Fruit fly (Drosophila melanogaster) Kc167 (cell line): ENCODE data around the gene CG44004.

Experiments
- Myc ChIP-seq: fragments of >200 bp; optimal IDR thresholded peaks from 2 replicates; lab custom pipeline; 2017; ENCODE audit warnings: missing external identifiers
- Sin3A ChIP-seq: fragments of >200 bp; optimal IDR thresholded peaks from 2 replicates; lab custom pipeline; 2018; ENCODE audit warnings: missing external identifiers
- h ChIP-seq: fragments of >200 bp; optimal IDR thresholded peaks from 3 replicates; lab custom pipeline; 2018; ENCODE audit warnings: missing external identifiers
- psq ChIP-seq: fragments of >200 bp; optimal IDR thresholded peaks from 2 replicates; lab custom pipeline; 2017; ENCODE audit warnings: missing external identifiers
- ttk ChIP-seq: sonication (Bioruptor generic); optimal IDR thresholded peaks from 2 replicates; lab custom pipeline; 2017; ENCODE audit warnings: missing external identifiers

DNA sequence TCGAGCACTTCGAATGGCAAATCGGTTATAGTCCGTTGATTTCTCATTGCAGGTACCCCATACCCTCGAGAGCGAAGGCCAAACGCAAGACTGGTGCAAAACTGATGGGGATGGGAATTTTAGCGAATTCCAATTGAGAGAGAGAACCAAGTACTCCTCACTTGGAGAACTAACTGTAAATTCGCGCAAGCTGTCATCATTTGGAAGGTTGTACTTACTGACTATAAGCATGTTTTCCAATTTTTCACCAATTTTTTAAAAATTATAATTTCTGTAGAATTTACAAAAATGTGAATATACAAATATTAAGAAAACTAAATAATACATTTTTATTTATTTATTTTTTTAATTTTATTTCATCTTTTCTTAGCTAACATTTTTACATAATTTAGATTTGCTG is 1.6 kb downstream of the CG44004 start, which contains the start of gene CG44005:
- no peak for TF ChIP-seq ttk (lab: Kevin White, UChicago)
- no peak for TF ChIP-seq Sin3A
- TF ChIP-seq h (lab: Kevin White, UChicago): no peak
- TF ChIP-seq psq: no peak
- no peak for TF ChIP-seq Myc
